Fruit fly (Drosophila melanogaster) whole organism, adult: ENCODE measurements around the gene Frmd5.
A peak's percentile ranks its signal among the peaks of the same experiment; 100 is the strongest.

ENCODE experiments used
- CG11617 ChIP-seq: fragments of 200-800 bp; sonication (Bioruptor generic); optimal IDR thresholded peaks from 2 replicates; lab custom pipeline; 2017; ENCODE audit warnings: mild to moderate bottlenecking, missing biosample characterization, missing genetic modification reagents, missing genetic modification characterization
- CG12768 ChIP-seq: fragments of 200-800 bp; sonication (Bioruptor generic); optimal IDR thresholded peaks from 2 replicates; lab custom pipeline; 2017; ENCODE audit warnings: missing biosample characterization, missing genetic modification characterization, mild to moderate bottlenecking, moderate library complexity, missing genetic modification reagents
- CG14711 ChIP-seq: fragments of 200-800 bp; sonication (Bioruptor generic); optimal IDR thresholded peaks from 2 replicates; lab custom pipeline; 2018; ENCODE audit warnings: missing biosample characterization, mild to moderate bottlenecking, missing genetic modification characterization, moderate library complexity
- CG1620 ChIP-seq: fragments of 200-800 bp; sonication (Bioruptor generic); optimal IDR thresholded peaks from 2 replicates; lab custom pipeline; 2016; ENCODE audit warnings: missing biosample characterization, missing genetic modification characterization
- CG33017 ChIP-seq: fragments of 200-800 bp; sonication (Bioruptor generic); optimal IDR thresholded peaks from 2 replicates; lab custom pipeline; 2018; ENCODE audit warnings: missing biosample characterization, mild to moderate bottlenecking, missing genetic modification characterization, moderate library complexity
- CG5204 ChIP-seq: fragments of 200-800 bp; sonication (Bioruptor generic); optimal IDR thresholded peaks from 2 replicates; lab custom pipeline; 2016; ENCODE audit warnings: missing biosample characterization, missing genetic modification characterization
- CG7045 ChIP-seq: fragments of 200-800 bp; sonication (Bioruptor generic); optimal IDR thresholded peaks from 2 replicates; lab custom pipeline; 2017; ENCODE audit warnings: missing biosample characterization, mild to moderate bottlenecking, missing genetic modification characterization
- CG7101 ChIP-seq: fragments of 200-800 bp; sonication (Bioruptor generic); optimal IDR thresholded peaks from 2 replicates; lab custom pipeline; 2018; ENCODE audit warnings: missing biosample characterization, mild to moderate bottlenecking, missing genetic modification characterization, moderate library complexity
- Clk ChIP-seq: fragments of 200-800 bp; sonication (Bioruptor generic); optimal IDR thresholded peaks from 2 replicates; lab custom pipeline; 2017; ENCODE audit warnings: missing biosample characterization, missing genetic modification characterization
- Crg-1 ChIP-seq: fragments of 200-800 bp; sonication (Bioruptor generic); optimal IDR thresholded peaks from 2 replicates; lab custom pipeline; 2016; ENCODE audit warnings: missing biosample characterization, missing genetic modification characterization
- Hr96 ChIP-seq: fragments of 200-800 bp; sonication (Bioruptor generic); optimal IDR thresholded peaks from 2 replicates; lab custom pipeline; 2016; ENCODE audit warnings: missing biosample characterization, missing genetic modification characterization
- Mnt ChIP-seq: fragments of 200-800 bp; sonication (Bioruptor generic); optimal IDR thresholded peaks from 2 replicates; lab custom pipeline; 2016; ENCODE audit warnings: missing biosample characterization, mild to moderate bottlenecking, missing genetic modification characterization
- bab1 ChIP-seq: fragments of 200-800 bp; sonication (Bioruptor generic); optimal IDR thresholded peaks from 3 replicates; lab custom pipeline; 2019; ENCODE audit warnings: missing biosample characterization, mild to moderate bottlenecking, missing genetic modification characterization, moderate library complexity
- cic ChIP-seq: fragments of 200-800 bp; sonication (Bioruptor generic); optimal IDR thresholded peaks from 2 replicates; lab custom pipeline; 2017; ENCODE audit warnings: missing biosample characterization, mild to moderate bottlenecking, missing genetic modification characterization, moderate library complexity
- cnc ChIP-seq, 2 experiments: fragments of >200 bp; optimal IDR thresholded peaks; 2 replicates each; lab custom pipeline; 2017
- kay ChIP-seq: fragments of 200-800 bp; sonication (Bioruptor generic); peaks from one replicate; lab custom pipeline; 2016; ENCODE audit warnings: missing biosample characterization, missing genetic modification characterization, borderline replicate concordance
- ovo ChIP-seq: fragments of 200-800 bp; sonication (Bioruptor generic); optimal IDR thresholded peaks from 2 replicates; lab custom pipeline; 2016; ENCODE audit warnings: missing biosample characterization, missing genetic modification characterization
- pad ChIP-seq: fragments of 200-800 bp; sonication (Bioruptor generic); optimal IDR thresholded peaks from 3 replicates; lab custom pipeline; 2017; ENCODE audit warnings: missing biosample characterization, missing genetic modification characterization, mild to moderate bottlenecking, moderate library complexity, missing genetic modification reagents
- tj ChIP-seq: fragments of 200-800 bp; sonication (Bioruptor generic); optimal IDR thresholded peaks from 3 replicates; lab custom pipeline; 2017; ENCODE audit warnings: missing biosample characterization, mild to moderate bottlenecking, missing genetic modification characterization, moderate library complexity
- toe ChIP-seq: fragments of 200-800 bp; sonication (Bioruptor generic); optimal IDR thresholded peaks from 2 replicates; lab custom pipeline; 2016; ENCODE audit warnings: missing biosample characterization, missing genetic modification characterization

Gene Frmd5

DNA sequence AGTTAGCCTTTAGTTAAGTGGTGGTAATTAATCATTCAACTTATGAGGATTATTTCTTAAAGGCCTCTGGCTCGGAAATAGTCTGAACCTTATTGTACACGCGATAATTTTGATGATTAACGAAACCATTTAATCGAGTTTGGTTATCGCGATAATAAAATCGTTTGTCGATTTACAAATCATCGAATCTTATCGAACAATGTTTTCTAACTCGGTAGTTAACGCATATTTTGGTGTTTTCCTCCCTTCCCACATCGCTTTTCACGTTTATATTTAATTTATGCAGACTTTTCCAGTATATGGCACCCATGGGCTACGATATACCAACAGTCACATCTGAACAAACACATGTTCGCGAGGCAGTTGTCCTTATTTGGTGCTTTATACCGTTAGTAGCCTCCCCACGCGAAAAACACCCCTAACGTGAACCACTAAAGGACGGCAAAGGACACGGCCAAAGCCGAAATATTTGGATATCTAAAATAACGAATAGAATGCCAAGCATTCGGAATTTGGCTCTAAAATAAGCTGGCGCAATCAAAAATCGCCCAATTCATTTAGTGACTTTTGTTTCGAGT is at the start of gene Frmd5:
Gene Frmd5, plus strand, starts transcription at position 414 of the 578 bp plus-strand sequence.
- TF ChIP-seq CG33017 (tag; lab: Kevin White, UChicago) (no peak), Mnt (GFP tag; lab: Kevin White, UChicago) (no peak)

DNA sequence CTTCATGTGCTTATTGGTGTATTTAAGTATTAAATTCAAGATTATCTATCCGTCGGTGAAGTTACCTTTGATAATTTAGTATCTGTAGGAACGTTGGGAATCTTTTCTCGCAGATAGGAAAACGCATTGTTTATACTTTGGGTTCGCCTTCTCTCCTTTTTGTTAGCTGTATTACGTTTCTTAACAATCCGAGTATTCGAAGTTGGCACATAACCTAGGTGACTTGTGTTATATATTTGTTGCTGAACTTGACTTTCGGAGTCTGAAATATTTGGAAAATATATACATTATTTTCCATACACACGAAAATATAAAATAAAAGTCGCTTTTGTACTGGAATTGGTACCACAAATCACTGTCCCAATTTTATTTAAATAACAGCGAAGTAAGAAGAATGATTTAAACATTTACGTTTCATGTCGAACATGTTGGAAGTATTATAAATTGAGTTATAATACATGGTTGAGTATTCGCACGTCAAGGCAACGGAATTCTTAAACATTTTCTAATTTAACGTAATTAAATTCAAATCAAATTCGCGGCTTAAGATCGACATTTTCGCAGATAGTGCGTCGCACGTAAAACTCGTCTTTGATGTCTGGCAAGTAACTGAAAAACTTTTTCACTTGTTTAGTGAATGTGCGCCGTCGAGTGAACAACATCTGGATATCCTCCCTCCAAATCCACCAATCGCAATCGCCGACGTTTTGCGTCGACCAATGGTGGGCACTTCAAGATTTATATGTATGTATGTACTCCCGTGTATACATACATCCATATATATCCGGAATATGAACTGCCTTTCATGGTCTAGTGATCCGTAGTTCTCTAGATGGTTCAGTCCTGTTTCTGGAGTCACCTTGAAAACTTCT is 49.2 kb upstream of the Frmd5 start, which contains the start of gene Hand:
Gene Hand, minus strand, starts transcription at position 588 of the 872 bp plus-strand sequence.
- TF ChIP-seq ovo (GFP tag; lab: Kevin White, UChicago), result no peak
- TF ChIP-seq CG33017 (tag; lab: Kevin White, UChicago), result no peak
- no peak for TF ChIP-seq cnc (optimal IDR thresholded peaks at IDR 0.05; lab: Kevin White, UChicago)
- peak; percentile 93 for TF ChIP-seq kay (GFP tag; lab: Kevin White, UChicago)

DNA sequence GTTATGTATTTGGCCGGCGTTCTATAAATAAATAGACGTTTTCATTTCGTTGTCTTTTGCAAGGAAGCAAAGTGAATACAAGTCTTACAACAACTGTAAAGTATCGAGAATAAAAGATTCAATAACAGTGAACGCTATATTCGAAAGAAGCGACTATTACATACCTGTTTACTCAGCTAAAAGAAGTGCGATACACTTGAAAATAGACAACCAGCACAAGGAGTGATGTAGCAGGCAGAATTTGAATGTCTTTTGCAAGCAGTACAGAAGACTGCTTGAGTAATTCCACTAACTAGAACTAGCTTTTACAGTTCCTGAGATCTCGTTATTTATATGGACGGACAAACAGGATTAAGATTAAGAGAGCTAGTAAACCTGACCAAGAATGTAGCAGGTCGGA is 45.9 kb upstream of the Frmd5 start:
- TF ChIP-seq kay (GFP tag; lab: Kevin White, UChicago) (peak; percentile 75), CG1620 (GFP tag; lab: Kevin White, UChicago) (no peak), tj (peak; percentile 4)

DNA sequence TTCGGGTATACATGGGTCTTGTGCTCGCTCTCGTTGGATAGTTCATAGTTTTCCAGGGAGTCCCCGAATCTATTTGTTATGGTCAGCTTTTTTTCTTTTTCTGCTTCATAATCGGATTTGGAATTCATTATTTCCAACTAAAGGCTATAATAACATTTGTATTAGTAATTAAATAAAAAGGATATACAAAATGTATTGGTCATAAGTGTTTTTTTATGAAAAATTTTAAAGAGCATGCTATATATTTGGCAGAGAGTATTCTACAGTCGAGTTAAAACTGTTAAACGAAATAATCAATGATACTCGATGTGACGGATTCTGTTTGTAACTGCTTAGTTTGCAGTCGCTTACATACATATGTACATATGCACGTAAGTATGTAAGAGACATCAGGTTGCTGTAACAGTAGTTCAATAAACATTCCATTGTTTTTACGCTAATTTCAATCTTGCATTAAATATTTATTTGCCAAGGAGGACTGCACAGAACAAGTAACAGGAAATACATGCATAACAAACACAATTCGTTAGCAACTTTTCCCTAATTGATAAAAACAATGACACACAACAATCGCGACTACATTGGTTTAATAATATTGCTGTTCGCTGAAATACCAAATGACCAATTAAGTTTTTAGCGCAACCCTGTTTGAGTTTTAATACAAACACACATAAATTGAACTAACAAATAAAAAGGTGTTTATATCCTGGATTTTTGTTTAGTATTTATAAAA is 45.0 kb upstream of the Frmd5 start:
- TF ChIP-seq Clk (GFP tag; lab: Kevin White, UChicago), result no peak
- TF ChIP-seq pad (GFP tag; lab: Kevin White, UChicago), result no peak
- TF ChIP-seq Mnt (GFP tag; lab: Kevin White, UChicago), result no peak
- peak; percentile 30 for TF ChIP-seq tj
- TF ChIP-seq kay (GFP tag; lab: Kevin White, UChicago), result peak; percentile 93

DNA sequence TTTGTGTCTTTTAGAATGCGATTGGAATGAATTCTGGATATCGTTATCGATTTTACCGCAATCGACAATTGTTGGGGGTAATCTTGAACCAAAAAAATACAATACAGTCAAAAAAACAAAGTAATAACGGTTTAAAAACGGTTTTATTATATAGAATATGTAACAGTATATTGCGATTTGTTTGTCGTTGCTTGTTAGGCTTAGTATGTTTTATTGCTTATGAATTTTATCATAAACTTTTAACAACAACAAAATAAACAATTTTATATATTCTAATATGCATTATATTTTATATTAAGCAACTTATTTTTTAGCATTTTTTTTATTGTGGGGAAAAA is 44.5 kb upstream of the Frmd5 start, which contains the start of gene CYLD:
Gene CYLD, minus strand, starts transcription at position 38 of the 338 bp plus-strand sequence.
- no peak for TF ChIP-seq ovo (GFP tag; lab: Kevin White, UChicago)
- TF ChIP-seq CG5204 (GFP tag; lab: Kevin White, UChicago), result no peak
- TF ChIP-seq CG33017 (tag; lab: Kevin White, UChicago), result peak; percentile 55
- no peak for TF ChIP-seq Hr96
- TF ChIP-seq CG1620 (GFP tag; lab: Kevin White, UChicago), result no peak
- TF ChIP-seq CG11617, result peak; percentile 70
- no peak for TF ChIP-seq Mnt (GFP tag; lab: Kevin White, UChicago)
- TF ChIP-seq kay (GFP tag; lab: Kevin White, UChicago), result no peak
- peak; percentile 73 for TF ChIP-seq CG7101 (tag; lab: Kevin White, UChicago)
- no peak for TF ChIP-seq pad (GFP tag; lab: Kevin White, UChicago)
- TF ChIP-seq cic, result no peak
- peak; percentile 5 for TF ChIP-seq Crg-1 (GFP tag; lab: Kevin White, UChicago)
- TF ChIP-seq CG7045, result peak; percentile 21
- TF ChIP-seq tj, result peak; percentile 2
- no peak for TF ChIP-seq CG12768 (GFP tag; lab: Kevin White, UChicago)
- no peak for TF ChIP-seq toe (GFP tag; lab: Kevin White, UChicago)
- no peak for TF ChIP-seq Clk (GFP tag; lab: Kevin White, UChicago)
- TF ChIP-seq CG14711 (tag; lab: Kevin White, UChicago), result peak; percentile 63
- TF ChIP-seq cnc (optimal IDR thresholded peaks at IDR 0.05; lab: Kevin White, UChicago), result no peak
- TF ChIP-seq bab1 (GFP tag; lab: Kevin White, UChicago), result peak; percentile 62

DNA sequence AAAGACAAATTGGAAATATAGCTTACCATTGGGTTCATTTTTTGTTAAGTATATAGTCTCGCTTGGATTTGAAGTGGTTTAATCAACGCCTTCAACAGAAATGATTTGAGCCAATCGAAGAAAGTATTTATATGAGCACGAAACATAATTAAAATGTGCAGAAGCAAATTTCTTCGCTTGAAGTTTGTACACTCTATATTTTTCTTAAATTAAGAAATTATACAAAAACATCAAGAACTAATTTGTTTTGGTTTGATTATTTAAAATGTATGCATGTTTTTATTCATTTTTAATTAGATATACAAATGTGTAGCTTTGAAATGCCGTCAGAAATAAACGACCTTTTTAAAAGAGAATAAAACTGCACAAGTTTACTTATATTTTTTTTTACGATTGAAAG is 42.3 kb upstream of the Frmd5 start, which contains the start of gene CG13138:
Gene CG13138, minus strand, starts transcription at position 101 of the 400 bp plus-strand sequence.
- TF ChIP-seq kay (GFP tag; lab: Kevin White, UChicago) (no peak), CG33017 (tag; lab: Kevin White, UChicago) (no peak), bab1 (GFP tag; lab: Kevin White, UChicago) (no peak), toe (GFP tag; lab: Kevin White, UChicago) (no peak), CG7101 (tag; lab: Kevin White, UChicago) (no peak), CG11617 (no peak), CG7045 (no peak), Hr96 (no peak), tj (no peak), cic (no peak), CG1620 (GFP tag; lab: Kevin White, UChicago) (no peak), CG5204 (GFP tag; lab: Kevin White, UChicago) (no peak), Mnt (GFP tag; lab: Kevin White, UChicago) (no peak), CG12768 (GFP tag; lab: Kevin White, UChicago) (no peak)
